Worm (Caenorhabditis elegans) whole organism, L4 larva: Measurements from ENCODE around the gene vrp-1.

Source experiments
- D1046.2 ChIP-seq: fragments of 200-800 bp; sonication (Bioruptor generic); IDR thresholded peaks from 2 replicates; pipeline ENCODE4 v1.3.6; 2022; ENCODE audit warnings: missing genetic modification characterization, missing compliant biosample characterization
- F10B5.3 ChIP-seq: sonication (generic microtip); optimal IDR thresholded peaks from 2 replicates; lab custom pipeline; 2016; ENCODE audit warnings: mild to moderate bottlenecking, missing genetic modification characterization, missing compliant biosample characterization
- F37D6.2 ChIP-seq: sonication (generic microtip); optimal IDR thresholded peaks from 2 replicates; lab custom pipeline; 2016; ENCODE audit warnings: mild to moderate bottlenecking, missing genetic modification characterization, missing compliant biosample characterization
- Y75B8A.6 ChIP-seq: fragments of 200-800 bp; sonication (Bioruptor generic); IDR thresholded peaks from 2 replicates; pipeline ENCODE4 v1.3.6; 2022; ENCODE audit warnings: missing genetic modification reagents, missing genetic modification characterization, missing compliant biosample characterization
- aly-2 ChIP-seq: sonication (generic microtip); optimal IDR thresholded peaks from 2 replicates; lab custom pipeline; 2018; ENCODE audit warnings: missing biosample characterization, missing genetic modification characterization
- arid-1 ChIP-seq: fragments of 200-800 bp; sonication (Bioruptor generic); conservative IDR thresholded peaks from 2 replicates; pipeline ENCODE4 v1.3.6; 2022; ENCODE audit warnings: missing genetic modification reagents, missing genetic modification characterization, missing compliant biosample characterization
- ceh-28 ChIP-seq: fragments of 150-350 bp; optimal IDR thresholded peaks from 2 replicates; lab custom pipeline; 2014; ENCODE audit warnings: missing biosample characterization, missing genetic modification reagents, missing genetic modification characterization
- ceh-32 ChIP-seq: sonication (generic microtip); optimal IDR thresholded peaks from 2 replicates; lab custom pipeline; 2016; ENCODE audit warnings: mild to moderate bottlenecking, missing genetic modification characterization, missing compliant biosample characterization; ENCODE audit not compliant: poor library complexity
- cey-2 ChIP-seq: sonication (generic microtip); optimal IDR thresholded peaks from 3 replicates; lab custom pipeline; 2017; ENCODE audit warnings: missing genetic modification characterization, mild to moderate bottlenecking, missing compliant biosample characterization, antibody characterized with exemption, borderline replicate concordance; ENCODE audit not compliant: insufficient read depth
- daf-12 ChIP-seq: fragments of 150-350 bp; optimal IDR thresholded peaks from 2 replicates; lab custom pipeline; 2014; ENCODE audit warnings: missing biosample characterization, missing genetic modification reagents, missing genetic modification characterization
- daf-16 ChIP-seq, 3 experiments: sonication (generic microtip); optimal IDR thresholded peaks; 2 replicates each; lab custom pipeline; 2016 to 2017; ENCODE audit warnings: missing genetic modification characterization in 3 of 3, missing genetic modification reagents in 3 of 3, mild to moderate bottlenecking in 2 of 3, missing compliant biosample characterization in 2 of 3, missing biosample characterization in 1 of 3, moderate library complexity in 1 of 3
- dmd-8 ChIP-seq: fragments of 200-800 bp; sonication (Bioruptor generic); IDR thresholded peaks from 2 replicates; pipeline ENCODE4 v1.3.6; 2022; ENCODE audit warnings: missing genetic modification characterization, missing compliant biosample characterization
- dmd-9 ChIP-seq: fragments of 200-800 bp; sonication (Bioruptor generic); IDR thresholded peaks from 2 replicates; pipeline ENCODE4 v1.3.6; 2022; ENCODE audit warnings: missing genetic modification reagents, missing genetic modification characterization, missing compliant biosample characterization
- egl-43 ChIP-seq: fragments of 200-800 bp; sonication (Bioruptor generic); IDR thresholded peaks from 2 replicates; pipeline ENCODE4 v1.3.6; 2022; ENCODE audit warnings: missing genetic modification reagents, missing genetic modification characterization, missing compliant biosample characterization
- hif-1 ChIP-seq, 2 experiments: sonication (generic microtip); optimal IDR thresholded peaks; 2 replicates each; lab custom pipeline; 2016 to 2017; ENCODE audit warnings: missing compliant biosample characterization in 2 of 2, missing genetic modification characterization in 2 of 2, missing genetic modification reagents in 2 of 2, missing genotype in 2 of 2, mild to moderate bottlenecking in 1 of 2
- hlh-11 ChIP-seq: fragments of 200-800 bp; sonication (Bioruptor generic); optimal IDR thresholded peaks from 2 replicates; lab custom pipeline; 2018; ENCODE audit warnings: mild to moderate bottlenecking, missing genetic modification characterization, missing compliant biosample characterization
- hlh-30 ChIP-seq: sonication (generic microtip); optimal IDR thresholded peaks from 2 replicates; lab custom pipeline; 2017; ENCODE audit warnings: antibody characterized with exemption, mild to moderate bottlenecking, missing genetic modification characterization, missing compliant biosample characterization; ENCODE audit not compliant: insufficient read depth
- lim-7 ChIP-seq: fragments of 200-800 bp; sonication (Bioruptor generic); IDR thresholded peaks from 2 replicates; pipeline ENCODE4 v1.3.6; 2022; ENCODE audit warnings: missing genetic modification characterization, missing compliant biosample characterization
- lin-13 ChIP-seq: fragments of 150-350 bp; optimal IDR thresholded peaks from 2 replicates; lab custom pipeline; 2014; ENCODE audit warnings: missing biosample characterization, missing genetic modification reagents, missing genetic modification characterization
- lsy-2 ChIP-seq, 2 experiments: fragments of 150-350 bp in 1 of 2; sonication (generic microtip) in 1 of 2; optimal IDR thresholded peaks; 2 replicates each; lab custom pipeline; 2014 to 2017; ENCODE audit warnings: missing biosample characterization in 2 of 2, missing genetic modification characterization in 2 of 2
- madf-5 ChIP-seq, 2 experiments: fragments of 200-800 bp; sonication (Bioruptor generic); IDR thresholded peaks; 2 replicates each; pipeline ENCODE4 v1.3.6; 2022; ENCODE audit warnings: missing compliant biosample characterization in 2 of 2, missing genetic modification characterization in 2 of 2
- nhr-11 ChIP-seq: fragments of 150-350 bp; optimal IDR thresholded peaks from 2 replicates; lab custom pipeline; 2014; ENCODE audit warnings: missing biosample characterization, missing genetic modification characterization
- nhr-25 ChIP-seq: sonication (generic microtip); optimal IDR thresholded peaks from 2 replicates; lab custom pipeline; 2017; ENCODE audit warnings: missing genetic modification characterization, mild to moderate bottlenecking, missing compliant biosample characterization, antibody characterized with exemption, moderate library complexity, borderline replicate concordance; ENCODE audit not compliant: insufficient read depth
- nhr-42 ChIP-seq: fragments of 200-800 bp; sonication (Bioruptor generic); IDR thresholded peaks from 2 replicates; pipeline ENCODE4 v1.3.6; 2022; ENCODE audit warnings: missing genetic modification characterization, missing compliant biosample characterization
- nhr-48 ChIP-seq: sonication (generic microtip); optimal IDR thresholded peaks from 2 replicates; lab custom pipeline; 2016; ENCODE audit warnings: mild to moderate bottlenecking, missing genetic modification characterization, missing compliant biosample characterization
- nhr-76 ChIP-seq: fragments of 150-350 bp; optimal IDR thresholded peaks from 2 replicates; lab custom pipeline; 2014; ENCODE audit warnings: missing biosample characterization, missing genetic modification characterization
- spr-1 ChIP-seq: sonication (generic microtip); optimal IDR thresholded peaks from 2 replicates; lab custom pipeline; 2016; ENCODE audit warnings: mild to moderate bottlenecking, missing genetic modification characterization, missing compliant biosample characterization
- tag-97 ChIP-seq: fragments of 200-800 bp; sonication (Bioruptor generic); IDR thresholded peaks from 2 replicates; pipeline ENCODE4 v1.3.6; 2022; ENCODE audit warnings: missing genetic modification characterization, missing compliant biosample characterization
- unc-39 ChIP-seq: sonication (generic microtip); optimal IDR thresholded peaks from 2 replicates; lab custom pipeline; 2017; ENCODE audit warnings: missing biosample characterization, missing genetic modification characterization
- unc-62 ChIP-seq, 3 experiments: fragments of 150-350 bp in 1 of 3; sonication (generic microtip); optimal IDR thresholded peaks in 2 of 3; peaks in 1 of 3; 1 replicate in 1 of 3; 2 replicates in 2 of 3; lab custom pipeline; 2014 to 2017; ENCODE audit warnings: missing biosample characterization in 3 of 3, missing genetic modification characterization in 3 of 3, missing genetic modification reagents in 3 of 3, missing genotype in 1 of 3
- zag-1 ChIP-seq: fragments of 150-350 bp; optimal IDR thresholded peaks from 2 replicates; lab custom pipeline; 2014; ENCODE audit warnings: missing biosample characterization, missing genetic modification characterization
- zfp-3 ChIP-seq: fragments of 200-800 bp; sonication (Bioruptor generic); conservative IDR thresholded peaks from 2 replicates; pipeline ENCODE4 v1.3.6; 2022; ENCODE audit warnings: missing genetic modification reagents, missing genetic modification characterization, missing compliant biosample characterization
- zip-11 ChIP-seq: fragments of 200-800 bp; sonication (Bioruptor generic); IDR thresholded peaks from 2 replicates; pipeline ENCODE4 v1.3.6; 2022; ENCODE audit warnings: missing genetic modification characterization, missing compliant biosample characterization
- zip-2 ChIP-seq: fragments of 150-350 bp; optimal IDR thresholded peaks from 2 replicates; lab custom pipeline; 2014; ENCODE audit warnings: missing biosample characterization, missing genetic modification characterization
- ztf-11 ChIP-seq: fragments of 150-350 bp; optimal IDR thresholded peaks from 2 replicates; lab custom pipeline; 2014; ENCODE audit warnings: missing biosample characterization, missing genetic modification characterization
- ztf-7 ChIP-seq: fragments of 150-350 bp; optimal IDR thresholded peaks from 2 replicates; lab custom pipeline; 2014; ENCODE audit warnings: missing biosample characterization, missing genetic modification characterization

The vrp-1 gene

DNA sequence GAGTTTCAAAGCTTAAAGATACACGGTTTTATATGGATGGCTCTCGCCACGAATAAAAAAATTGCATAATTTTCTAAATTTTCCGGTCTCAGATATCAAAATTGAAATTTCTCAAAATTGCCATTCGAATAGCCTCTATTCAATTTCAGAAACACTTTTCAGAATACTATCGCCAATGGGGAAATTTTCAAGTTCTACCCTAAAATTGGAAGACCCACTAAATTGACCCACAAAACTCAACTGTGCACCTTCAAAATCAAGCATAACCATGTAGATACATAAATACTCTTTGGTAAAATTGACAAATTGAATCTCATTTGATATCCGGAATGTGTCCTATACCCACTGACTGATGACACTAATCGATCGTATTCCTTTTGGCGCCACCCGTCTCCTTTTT, 3.8 kb downstream of the vrp-1 start:
- peak in 1 of 2 experiments; percentile 91 for TF ChIP-seq unc-62 (GFP tag; optimal IDR thresholded peaks at IDR 0.05 in 1 of 2; lab: Kevin White, UChicago)
- no peak for TF ChIP-seq unc-62 (tag; optimal IDR thresholded peaks at IDR 0.05; lab: Kevin White, UChicago)
- TF ChIP-seq zfp-3, result no peak
- TF ChIP-seq egl-43, result no peak
- no peak for TF ChIP-seq F37D6.2

- no peak for TF ChIP-seq cey-2 (tag; lab: Kevin White, UChicago)
- TF ChIP-seq lsy-2 (tag; optimal IDR thresholded peaks at IDR 0.05; lab: Kevin White, UChicago), result peak in 1 of 2 experiments; percentile 38
- TF ChIP-seq nhr-25 (tag; lab: Kevin White, UChicago), result no peak
Measured at ce11 chrIV:3018588-3018987, 6.2 kb downstream of the vrp-1 start.

DNA sequence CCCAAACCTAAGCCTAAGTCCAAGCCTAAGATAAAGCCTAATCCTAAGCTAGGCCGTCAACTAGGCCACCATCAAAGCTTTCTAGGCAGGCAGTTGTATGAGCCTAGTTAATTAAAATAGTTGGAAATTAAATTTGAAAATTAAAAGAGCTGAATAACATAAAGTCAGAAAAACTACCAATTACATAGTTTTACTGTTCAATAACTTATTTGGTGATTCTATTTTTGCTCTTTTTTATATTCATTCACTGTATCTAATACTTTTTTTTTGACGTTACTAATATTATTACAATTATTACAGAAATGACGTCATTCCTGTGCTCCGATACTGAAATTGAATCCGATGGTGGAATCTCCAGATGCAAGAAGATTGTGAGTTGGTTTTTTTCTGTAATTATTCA, 7.1 kb downstream of the vrp-1 start, which contains the start of gene lin-22:
Gene lin-22, plus strand, starts transcription at position 301 of the 400 bp plus-strand sequence.
- TF ChIP-seq ceh-32 (tag; lab: Kevin White, UChicago) (no peak), Y75B8A.6 (GFP tag; lab: Robert Waterston, UW) (no peak), nhr-42 (GFP tag; lab: Robert Waterston, UW) (no peak), daf-12 (tag; lab: Kevin White, UChicago) (no peak), arid-1 (GFP tag; lab: Robert Waterston, UW) (no peak), hlh-11 (no peak), zag-1 (tag; lab: Kevin White, UChicago) (no peak), dmd-8 (GFP tag; lab: Robert Waterston, UW) (no peak), daf-16 (GFP tag; optimal IDR thresholded peaks at IDR 0.05; lab: Kevin White, UChicago) (no peak), daf-16 (tag; optimal IDR thresholded peaks at IDR 0.05; lab: Kevin White, UChicago) (no peak), madf-5 (GFP tag; IDR thresholded peaks at IDR 0.05; lab: Robert Waterston, UW) (no peak), nhr-48 (tag; lab: Kevin White, UChicago) (no peak), dmd-9 (no peak), unc-39 (tag; lab: Kevin White, UChicago) (no peak), zip-11 (GFP tag; lab: Robert Waterston, UW) (no peak), spr-1 (tag; lab: Kevin White, UChicago) (no peak), tag-97 (GFP tag; lab: Robert Waterston, UW) (no peak)

DNA sequence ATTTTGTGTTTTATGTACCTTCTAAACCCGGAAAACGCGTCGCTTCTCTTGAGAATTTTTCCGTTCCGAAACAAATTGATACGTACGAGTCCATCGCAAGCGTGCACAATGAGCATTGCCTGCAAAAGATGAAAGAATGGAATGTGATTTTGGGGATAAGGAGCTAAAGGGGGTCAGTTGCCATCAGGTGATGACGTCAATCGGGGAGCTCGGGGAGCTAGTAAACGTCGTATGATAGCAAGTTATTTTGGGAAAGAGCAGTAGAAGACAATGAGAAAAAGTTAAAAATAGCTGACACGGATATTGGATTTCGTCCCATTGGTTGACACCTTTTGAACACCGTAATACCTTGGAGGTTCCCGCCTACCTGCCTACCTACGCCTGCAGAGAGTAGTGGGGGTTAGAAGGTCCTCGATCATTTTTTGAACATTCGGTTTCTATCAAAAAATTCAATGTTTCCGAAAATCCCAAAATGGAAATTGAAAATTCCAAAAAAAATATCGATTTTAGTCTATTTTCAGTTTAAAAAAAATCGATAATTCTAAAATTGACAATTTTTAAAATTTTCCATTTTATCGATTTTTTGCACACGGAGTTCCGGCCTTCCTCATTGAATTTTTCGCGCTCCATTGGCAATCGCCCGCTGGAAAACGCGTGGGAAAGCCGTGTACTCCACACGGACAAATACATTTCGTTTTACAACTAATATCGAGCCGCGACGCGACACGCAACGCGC, 13.7 kb downstream of the vrp-1 start:
- TF ChIP-seq F10B5.3 (tag; lab: Kevin White, UChicago) (no peak), ztf-7 (no peak), daf-12 (tag; lab: Kevin White, UChicago) (no peak), zfp-3 (no peak), D1046.2 (no peak), hlh-30 (tag; lab: Kevin White, UChicago) (peak; percentile 1), zip-2 (tag; lab: Kevin White, UChicago) (no peak), nhr-25 (tag; lab: Kevin White, UChicago) (no peak), hif-1 (tag; optimal IDR thresholded peaks at IDR 0.05; lab: Kevin White, UChicago) (no peak), nhr-76 (tag; lab: Kevin White, UChicago) (no peak), lin-13 (GFP tag; lab: Kevin White, UChicago) (no peak), ztf-11 (tag; lab: Kevin White, UChicago) (no peak), aly-2 (no peak), lim-7 (GFP tag; lab: Robert Waterston, UW) (no peak), nhr-11 (tag; lab: Kevin White, UChicago) (peak; percentile 20), ceh-28 (tag; lab: Kevin White, UChicago) (peak; percentile 57), dmd-9 (no peak), daf-16 (GFP tag; optimal IDR thresholded peaks at IDR 0.05; lab: Kevin White, UChicago) (peak in 1 of 2 experiments; percentile 12), daf-16 (tag; optimal IDR thresholded peaks at IDR 0.05; lab: Kevin White, UChicago) (no peak)
- TF ChIP-seq, all 104 proteins: peak for 4
